Fruit fly (Drosophila melanogaster) whole organism, embryonic: ENCODE results near the gene CG32259.

Experiments
- Aef1 ChIP-seq: fragments of 200-800 bp; sonication (Bioruptor generic); IDR thresholded peaks from 3 replicates; pipeline ENCODE4 v1.3.6; 2022; ENCODE audit warnings: missing biosample characterization, missing genetic modification characterization
- CG11560 ChIP-seq: fragments of 200-800 bp; sonication (Bioruptor generic); IDR thresholded peaks from 3 replicates; pipeline ENCODE4 v1.3.6; 2022; ENCODE audit warnings: missing biosample characterization, missing genetic modification characterization
- CG11696 ChIP-seq: fragments of 200-800 bp; sonication (Bioruptor generic); IDR thresholded peaks from 2 replicates; pipeline ENCODE4 v1.3.6; 2022; ENCODE audit warnings: missing biosample characterization, missing genetic modification characterization
- CG12104 ChIP-seq: fragments of 200-800 bp; sonication (Bioruptor generic); optimal IDR thresholded peaks from 3 replicates; lab custom pipeline; 2016; ENCODE audit warnings: missing biosample characterization, missing genetic modification characterization
- CG1233 ChIP-seq: fragments of 200-800 bp; sonication (Bioruptor generic); optimal IDR thresholded peaks from 4 replicates; lab custom pipeline; 2018; ENCODE audit warnings: missing biosample characterization, mild to moderate bottlenecking, missing genetic modification characterization
- CG13624 ChIP-seq: fragments of 200-800 bp; sonication (Bioruptor generic); optimal IDR thresholded peaks from 2 replicates; lab custom pipeline; 2016; ENCODE audit warnings: missing biosample characterization, missing genetic modification characterization
- CG13775 ChIP-seq: fragments of 200-800 bp; sonication (Bioruptor generic); optimal IDR thresholded peaks from 3 replicates; lab custom pipeline; 2017; ENCODE audit warnings: missing biosample characterization, mild to moderate bottlenecking, missing genetic modification characterization
- CG14965 ChIP-seq: fragments of 200-800 bp; sonication (Bioruptor generic); optimal IDR thresholded peaks from 2 replicates; lab custom pipeline; 2016; ENCODE audit warnings: missing biosample characterization, missing genetic modification characterization, borderline replicate concordance
- CG16813 ChIP-seq: fragments of 200-800 bp; sonication (Bioruptor generic); IDR thresholded peaks from 3 replicates; pipeline ENCODE4 v1.3.6; 2022; ENCODE audit warnings: missing biosample characterization, missing genetic modification characterization; ENCODE audit not compliant: partially characterized antibody
- CG1832 ChIP-seq: fragments of 200-800 bp; sonication (Bioruptor generic); optimal IDR thresholded peaks from 2 replicates; lab custom pipeline; 2017; ENCODE audit warnings: missing biosample characterization, mild to moderate bottlenecking, missing genetic modification characterization, inconsistent platforms
- CG18599 ChIP-seq: fragments of 200-800 bp; sonication (Bioruptor generic); optimal IDR thresholded peaks from 3 replicates; lab custom pipeline; 2017; ENCODE audit warnings: missing biosample characterization, missing genetic modification characterization, mild to moderate bottlenecking, moderate library complexity, missing genetic modification reagents
- CG2889 ChIP-seq: fragments of 200-800 bp; sonication (Bioruptor generic); IDR thresholded peaks from 3 replicates; pipeline ENCODE4 v1.3.6; 2022; ENCODE audit warnings: missing biosample characterization, missing genetic modification characterization
- CG33557 ChIP-seq: fragments of 200-800 bp; sonication (Bioruptor generic); optimal IDR thresholded peaks from 2 replicates; lab custom pipeline; 2019; ENCODE audit warnings: missing biosample characterization, mild to moderate bottlenecking, missing genetic modification characterization, moderate library complexity
- CG3995 ChIP-seq: fragments of 200-800 bp; sonication (Bioruptor generic); optimal IDR thresholded peaks from 3 replicates; lab custom pipeline; 2016; ENCODE audit warnings: missing biosample characterization, missing genetic modification characterization
- CG6272 ChIP-seq: fragments of 200-800 bp; sonication (Bioruptor generic); IDR thresholded peaks from 2 replicates; pipeline ENCODE4 v1.3.6; 2022; ENCODE audit warnings: missing biosample characterization, missing genetic modification characterization
- CG6654 ChIP-seq: fragments of 200-800 bp; sonication (Bioruptor generic); optimal IDR thresholded peaks from 2 replicates; lab custom pipeline; 2017; ENCODE audit warnings: missing biosample characterization, mild to moderate bottlenecking, missing genetic modification characterization
- CG7963 ChIP-seq: fragments of 200-800 bp; sonication (Bioruptor generic); IDR thresholded peaks from 3 replicates; pipeline ENCODE4 v1.3.6; 2022; ENCODE audit warnings: missing biosample characterization, missing genetic modification characterization; ENCODE audit not compliant: partially characterized antibody
- CG8388 ChIP-seq: fragments of 200-800 bp; sonication (Bioruptor generic); optimal IDR thresholded peaks from 2 replicates; lab custom pipeline; 2019; ENCODE audit warnings: missing biosample characterization, mild to moderate bottlenecking, missing genetic modification characterization, moderate library complexity
- CkIIα-i1 ChIP-seq: fragments of 200-800 bp; sonication (Bioruptor generic); IDR thresholded peaks from 2 replicates; pipeline ENCODE4 v1.3.6; 2022; ENCODE audit warnings: missing biosample characterization, missing genetic modification characterization
- CoRest ChIP-seq: fragments of 200-800 bp; sonication (Bioruptor generic); optimal IDR thresholded peaks from 3 replicates; lab custom pipeline; 2018; ENCODE audit warnings: missing biosample characterization, mild to moderate bottlenecking, missing genetic modification characterization, moderate library complexity
- Dad ChIP-seq: fragments of 200-800 bp; sonication (Bioruptor generic); optimal IDR thresholded peaks from 3 replicates; lab custom pipeline; 2016; ENCODE audit warnings: missing biosample characterization, missing genetic modification characterization
- E2f1 ChIP-seq: fragments of 200-800 bp; sonication (Bioruptor generic); IDR thresholded peaks from 2 replicates; pipeline ENCODE4 v1.3.6; 2022; ENCODE audit warnings: missing biosample characterization, missing genetic modification characterization
- Fer2 ChIP-seq: fragments of 200-800 bp; sonication (Bioruptor generic); optimal IDR thresholded peaks from 2 replicates; lab custom pipeline; 2018; ENCODE audit warnings: missing biosample characterization, mild to moderate bottlenecking, missing genetic modification characterization, moderate library complexity
- Hmx ChIP-seq: fragments of 200-800 bp; sonication (Bioruptor generic); optimal IDR thresholded peaks from 2 replicates; lab custom pipeline; 2016; ENCODE audit warnings: missing biosample characterization, missing genetic modification characterization
- Meics ChIP-seq: fragments of 200-800 bp; sonication (Bioruptor generic); optimal IDR thresholded peaks from 2 replicates; lab custom pipeline; 2017; ENCODE audit warnings: missing biosample characterization, mild to moderate bottlenecking, missing genetic modification characterization
- NC2β ChIP-seq: fragments of 200-800 bp; sonication (Bioruptor generic); optimal IDR thresholded peaks from 2 replicates; lab custom pipeline; 2016; ENCODE audit warnings: missing biosample characterization, missing genetic modification characterization
- PHDP ChIP-seq: fragments of 200-800 bp; sonication (Bioruptor generic); optimal IDR thresholded peaks from 3 replicates; lab custom pipeline; 2018; ENCODE audit warnings: missing biosample characterization, mild to moderate bottlenecking, missing genetic modification characterization, moderate library complexity
- Ssrp ChIP-seq: fragments of 200-800 bp; sonication (Bioruptor generic); optimal IDR thresholded peaks from 2 replicates; lab custom pipeline; 2018; ENCODE audit warnings: missing biosample characterization, mild to moderate bottlenecking, missing genetic modification characterization, moderate library complexity
- YL-1 ChIP-seq: fragments of 200-800 bp; sonication (Bioruptor generic); optimal IDR thresholded peaks from 3 replicates; lab custom pipeline; 2017; ENCODE audit warnings: missing biosample characterization, mild to moderate bottlenecking, missing genetic modification characterization
- az2 ChIP-seq: fragments of 200-800 bp; sonication (Bioruptor generic); optimal IDR thresholded peaks from 3 replicates; lab custom pipeline; 2016; ENCODE audit warnings: missing biosample characterization, missing genetic modification characterization
- br ChIP-seq: fragments of >200 bp; optimal IDR thresholded peaks from 2 replicates; lab custom pipeline; 2017
- eyg ChIP-seq: fragments of 200-800 bp; sonication (Bioruptor generic); optimal IDR thresholded peaks from 3 replicates; lab custom pipeline; 2016; ENCODE audit warnings: missing biosample characterization, missing genetic modification characterization
- fd102C ChIP-seq: fragments of 200-800 bp; sonication (Bioruptor generic); optimal IDR thresholded peaks from 2 replicates; lab custom pipeline; 2018; ENCODE audit warnings: missing biosample characterization, mild to moderate bottlenecking, missing genetic modification characterization, moderate library complexity
- hbn ChIP-seq: fragments of 200-800 bp; sonication (Bioruptor generic); IDR thresholded peaks from 2 replicates; pipeline ENCODE4 v1.3.6; 2022; ENCODE audit warnings: missing biosample characterization, missing genetic modification characterization; ENCODE audit not compliant: partially characterized antibody
- hth ChIP-seq: fragments of >200 bp; optimal IDR thresholded peaks from 2 replicates; lab custom pipeline; 2017; ENCODE audit warnings: inconsistent platforms
- inv ChIP-seq: fragments of 200-800 bp; sonication (Bioruptor generic); IDR thresholded peaks from 2 replicates; pipeline ENCODE4 v1.3.6; 2022; ENCODE audit warnings: missing biosample characterization, missing genetic modification characterization; ENCODE audit not compliant: partially characterized antibody
- klu ChIP-seq: fragments of 200-800 bp; sonication (Bioruptor generic); IDR thresholded peaks from 2 replicates; pipeline ENCODE4 v1.3.6; 2022; ENCODE audit warnings: missing biosample characterization, missing genetic modification characterization
- lbe ChIP-seq: fragments of 200-800 bp; sonication (Bioruptor generic); optimal IDR thresholded peaks from 2 replicates; lab custom pipeline; 2016; ENCODE audit warnings: missing biosample characterization, mild to moderate bottlenecking, missing genetic modification characterization
- odd ChIP-seq: fragments of 200-800 bp; sonication (Bioruptor generic); optimal IDR thresholded peaks from 2 replicates; lab custom pipeline; 2017; ENCODE audit warnings: missing biosample characterization, mild to moderate bottlenecking, missing genetic modification characterization
- otp ChIP-seq: fragments of 200-800 bp; sonication (Bioruptor generic); IDR thresholded peaks from 3 replicates; pipeline ENCODE4, ENCODE4 v1.3.6; 2022; ENCODE audit warnings: missing biosample characterization, missing genetic modification characterization
- p53 ChIP-seq: fragments of 200-800 bp; sonication (Bioruptor generic); optimal IDR thresholded peaks from 2 replicates; lab custom pipeline; 2016; ENCODE audit warnings: missing biosample characterization, missing genetic modification characterization
- pb ChIP-seq: fragments of 200-800 bp; sonication (Bioruptor generic); optimal IDR thresholded peaks from 3 replicates; lab custom pipeline; 2016; ENCODE audit warnings: missing biosample characterization, missing genetic modification characterization
- scrt ChIP-seq: fragments of 200-800 bp; sonication (Bioruptor generic); optimal IDR thresholded peaks from 2 replicates; lab custom pipeline; 2018; ENCODE audit warnings: missing biosample characterization, mild to moderate bottlenecking, missing genetic modification characterization, moderate library complexity
- sens-2 ChIP-seq: fragments of 200-800 bp; sonication (Bioruptor generic); IDR thresholded peaks from 2 replicates; pipeline ENCODE4 v1.3.6; 2022; ENCODE audit warnings: missing biosample characterization, missing genetic modification characterization
- slou ChIP-seq: fragments of 200-800 bp; sonication (Bioruptor generic); optimal IDR thresholded peaks from 3 replicates; lab custom pipeline; 2016; ENCODE audit warnings: missing biosample characterization, missing genetic modification characterization
- so ChIP-seq: fragments of 200-800 bp; sonication (Bioruptor generic); IDR thresholded peaks from 3 replicates; pipeline ENCODE4 v1.3.6; 2022; ENCODE audit warnings: missing biosample characterization, missing genetic modification characterization
- tin ChIP-seq: fragments of 200-800 bp; sonication (Bioruptor generic); optimal IDR thresholded peaks from 3 replicates; lab custom pipeline; 2016; ENCODE audit warnings: missing biosample characterization, missing genetic modification characterization
- tna ChIP-seq: fragments of 200-800 bp; sonication (Bioruptor generic); IDR thresholded peaks from 2 replicates; pipeline ENCODE4 v1.3.6; 2022; ENCODE audit warnings: missing biosample characterization, missing genetic modification characterization; ENCODE audit not compliant: partially characterized antibody
- tup ChIP-seq: fragments of 200-800 bp; sonication (Bioruptor generic); optimal IDR thresholded peaks from 2 replicates; lab custom pipeline; 2016; ENCODE audit warnings: missing biosample characterization, mild to moderate bottlenecking, missing genetic modification characterization, moderate library complexity
- tx ChIP-seq: fragments of 200-800 bp; sonication (Bioruptor generic); optimal IDR thresholded peaks from 2 replicates; lab custom pipeline; 2016; ENCODE audit warnings: missing biosample characterization, missing genetic modification characterization

Gene CG32259

dm6 chr3L:4108844-4109494 lies 39.8 kb downstream of the CG32259 start (continued):
- TF ChIP-seq CG7963 (GFP tag; lab: Robert Waterston, UW) = no peak
- peak; percentile 43; the same call in 1 of the 3 replicates for TF ChIP-seq otp (GFP tag; lab: Robert Waterston, UW)
- no peak for TF ChIP-seq br
- peak; percentile 59 for TF ChIP-seq CG33557 (GFP tag; lab: Kevin White, UChicago)
- peak; percentile 20 for TF ChIP-seq slou (GFP tag; lab: Kevin White, UChicago)
- TF ChIP-seq Hmx (GFP tag; lab: Kevin White, UChicago) = peak; percentile 52
- no peak for TF ChIP-seq hth (lab: Kevin White, UChicago)
- TF ChIP-seq CG6272 (GFP tag; lab: Robert Waterston, UW) = peak; percentile 58
- peak; percentile 30 for TF ChIP-seq Fer2
- peak; percentile 83 for TF ChIP-seq Meics
- TF ChIP-seq CG13624 (GFP tag; lab: Kevin White, UChicago) = peak; percentile 56
- TF ChIP-seq CG1832 (GFP tag; lab: Kevin White, UChicago) = no peak
- TF ChIP-seq CG2889 (GFP tag; lab: Robert Waterston, UW) = no peak
- peak; percentile 75 for TF ChIP-seq PHDP
- TF ChIP-seq scrt (GFP tag; lab: Kevin White, UChicago) = peak; percentile 40
- no peak for TF ChIP-seq sens-2 (GFP tag; lab: Robert Waterston, UW)
- peak; percentile 76 for TF ChIP-seq az2 (GFP tag; lab: Kevin White, UChicago)
- no peak for TF ChIP-seq CG11696 (GFP tag; lab: Robert Waterston, UW)
- TF ChIP-seq CG18599 (GFP tag; lab: Kevin White, UChicago) = peak; percentile 74
- TF ChIP-seq Ssrp (tag; lab: Kevin White, UChicago) = peak; percentile 70
- TF ChIP-seq CG16813 = no peak
- TF ChIP-seq CG12104 (GFP tag; lab: Kevin White, UChicago) = peak; percentile 82
- TF ChIP-seq CG11560 = no peak
- TF ChIP-seq fd102C = no peak
- TF ChIP-seq Dad (GFP tag; lab: Kevin White, UChicago) = peak; percentile 52
- TF ChIP-seq klu (GFP tag; lab: Robert Waterston, UW) = 0 out of 2 replicates have a peak, but pooled peaks have one; percentile 12
- TF ChIP-seq pb = peak; percentile 74
- peak; percentile 75 for TF ChIP-seq CG13775 (GFP tag; lab: Kevin White, UChicago)
- peak; percentile 56 for TF ChIP-seq tin (GFP tag; lab: Kevin White, UChicago)
- TF ChIP-seq CG3995 (GFP tag; lab: Kevin White, UChicago) = peak; percentile 24
- TF ChIP-seq CG8388 (GFP tag; lab: Kevin White, UChicago) = peak; percentile 73
- TF ChIP-seq tup (GFP tag; lab: Kevin White, UChicago) = peak; percentile 9
- TF ChIP-seq eyg (GFP tag; lab: Kevin White, UChicago) = peak; percentile 60
- no peak for TF ChIP-seq lbe
- TF ChIP-seq YL-1 (GFP tag; lab: Kevin White, UChicago) = no peak
- no peak for TF ChIP-seq p53 (GFP tag; lab: Kevin White, UChicago)
- peak; percentile 49 for TF ChIP-seq tx (GFP tag; lab: Kevin White, UChicago)
- TF ChIP-seq odd (GFP tag; lab: Kevin White, UChicago) = peak; percentile 74
- peak; percentile 56; the same call in 2 of the 3 replicates for TF ChIP-seq so (GFP tag; lab: Robert Waterston, UW)
- peak; percentile 19; the same call in 1 of the 2 replicates for TF ChIP-seq E2f1
- TF ChIP-seq NC2β (GFP tag; lab: Kevin White, UChicago) = peak; percentile 47
- peak; percentile 32 for TF ChIP-seq CG14965 (GFP tag; lab: Kevin White, UChicago)
- peak; percentile 80 for TF ChIP-seq CG1233 (GFP tag; lab: Kevin White, UChicago)
- TF ChIP-seq tna (GFP tag; lab: Robert Waterston, UW) = no peak
- TF ChIP-seq CoRest (tag; lab: Kevin White, UChicago) = peak; percentile 87
- no peak for TF ChIP-seq CkIIα-i1 (GFP tag; lab: Robert Waterston, UW)
- no peak for TF ChIP-seq inv (GFP tag; lab: Robert Waterston, UW)
- peak; percentile 61 for TF ChIP-seq CG6654 (GFP tag; lab: Kevin White, UChicago)
- no peak for TF ChIP-seq hbn (GFP tag; lab: Robert Waterston, UW)
- TF ChIP-seq Aef1 (GFP tag; lab: Robert Waterston, UW) = peak; percentile 46
